Fruit fly (Drosophila melanogaster) Kc167 (cell line): ENCODE results near the gene Cyp313a2.

ENCODE experiments used
- Myc ChIP-seq: fragments of >200 bp; optimal IDR thresholded peaks from 2 replicates; lab custom pipeline; 2017; ENCODE audit warnings: missing external identifiers
- h ChIP-seq: fragments of >200 bp; optimal IDR thresholded peaks from 3 replicates; lab custom pipeline; 2018; ENCODE audit warnings: missing external identifiers
- psq ChIP-seq: fragments of >200 bp; optimal IDR thresholded peaks from 2 replicates; lab custom pipeline; 2017; ENCODE audit warnings: missing external identifiers

DNA sequence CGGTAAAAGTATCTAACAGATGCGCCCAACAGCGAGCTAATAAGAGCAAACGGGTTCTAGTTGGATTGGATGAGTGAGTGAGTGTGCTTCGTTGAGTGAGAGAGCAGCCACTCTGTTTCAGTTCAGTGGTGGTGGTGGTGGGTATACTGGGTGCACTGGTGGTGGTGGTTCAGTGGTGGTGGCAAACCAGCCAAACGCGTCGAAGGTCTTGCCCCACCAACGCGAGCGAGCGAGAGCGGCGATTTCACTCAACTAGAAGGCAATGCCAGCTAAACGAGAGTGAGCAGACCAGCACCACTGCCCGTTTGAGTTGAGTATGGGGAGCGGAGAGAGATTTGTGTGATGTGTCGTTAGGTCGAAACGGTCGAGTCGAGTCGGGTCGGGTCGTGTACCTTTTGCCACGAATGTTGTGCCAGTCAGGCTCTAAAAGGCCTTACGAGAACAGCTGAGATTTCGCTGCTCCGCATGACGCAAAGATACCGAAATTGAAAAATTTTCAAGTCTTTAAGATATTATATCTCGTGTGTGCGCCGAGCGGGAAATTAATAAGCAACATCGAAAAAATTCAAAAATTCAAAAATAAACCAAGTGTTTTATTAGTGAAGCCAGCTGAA is 44.1 kb upstream of the Cyp313a2 start:
- TF ChIP-seq psq (no peak), h (no peak), Myc (lab: Kevin White, UChicago) (no peak)
